Fruit fly (Drosophila melanogaster) whole organism, embryonic: ENCODE measurements around the gene CG7694.
A peak's percentile ranks its signal among the peaks of the same experiment; 100 is the strongest.

Source experiments
- Atf-2 ChIP-seq: fragments of 200-800 bp; sonication (Bioruptor generic); optimal IDR thresholded peaks from 2 replicates; lab custom pipeline; 2016; ENCODE audit warnings: missing biosample characterization, missing genetic modification characterization
- CG10959 ChIP-seq: fragments of 200-800 bp; sonication (Bioruptor generic); IDR thresholded peaks from 2 replicates; pipeline ENCODE4 v1.3.6; 2022; ENCODE audit warnings: missing biosample characterization, missing genetic modification characterization
- CG12155 ChIP-seq: fragments of 200-800 bp; sonication (Bioruptor generic); optimal IDR thresholded peaks from 3 replicates; lab custom pipeline; 2016; ENCODE audit warnings: missing biosample characterization, missing genetic modification characterization
- CG12769 ChIP-seq: fragments of 200-800 bp; sonication (Bioruptor generic); optimal IDR thresholded peaks from 2 replicates; lab custom pipeline; 2019; ENCODE audit warnings: missing biosample characterization, mild to moderate bottlenecking, missing genetic modification characterization, moderate library complexity
- CG13296 ChIP-seq: fragments of 200-800 bp; sonication (Bioruptor generic); optimal IDR thresholded peaks from 3 replicates; lab custom pipeline; 2018; ENCODE audit warnings: missing biosample characterization, mild to moderate bottlenecking, missing genetic modification characterization
- CG13894 ChIP-seq: fragments of 200-800 bp; sonication (Bioruptor generic); optimal IDR thresholded peaks from 3 replicates; lab custom pipeline; 2018; ENCODE audit warnings: missing biosample characterization, mild to moderate bottlenecking, missing genetic modification characterization, moderate library complexity
- CG1602 ChIP-seq: fragments of 200-800 bp; sonication (Bioruptor generic); optimal IDR thresholded peaks from 3 replicates; lab custom pipeline; 2016; ENCODE audit warnings: missing biosample characterization, missing genetic modification characterization
- CG17385 ChIP-seq: fragments of 200-800 bp; sonication (Bioruptor generic); optimal IDR thresholded peaks from 3 replicates; lab custom pipeline; 2018; ENCODE audit warnings: missing biosample characterization, mild to moderate bottlenecking, missing genetic modification characterization
- CG3407 ChIP-seq: fragments of 200-800 bp; sonication (Bioruptor generic); optimal IDR thresholded peaks from 2 replicates; lab custom pipeline; 2018; ENCODE audit warnings: missing biosample characterization, mild to moderate bottlenecking, missing genetic modification characterization
- CG42726 ChIP-seq: fragments of 200-800 bp; sonication (Bioruptor generic); IDR thresholded peaks from 2 replicates; pipeline ENCODE4 v1.3.6; 2022; ENCODE audit warnings: missing biosample characterization, missing genetic modification characterization; ENCODE audit not compliant: partially characterized antibody
- CG6654 ChIP-seq: fragments of 200-800 bp; sonication (Bioruptor generic); optimal IDR thresholded peaks from 2 replicates; lab custom pipeline; 2017; ENCODE audit warnings: missing biosample characterization, mild to moderate bottlenecking, missing genetic modification characterization
- CG7271 ChIP-seq: fragments of 200-800 bp; sonication (Bioruptor generic); optimal IDR thresholded peaks from 2 replicates; lab custom pipeline; 2018; ENCODE audit warnings: missing biosample characterization, mild to moderate bottlenecking, missing genetic modification characterization, moderate library complexity
- CG7987 ChIP-seq: fragments of 200-800 bp; sonication (Bioruptor generic); optimal IDR thresholded peaks from 2 replicates; lab custom pipeline; 2018; ENCODE audit warnings: missing biosample characterization, mild to moderate bottlenecking, missing genetic modification characterization, moderate library complexity
- CG8478 ChIP-seq: fragments of >200 bp; optimal IDR thresholded peaks from 2 replicates; lab custom pipeline; 2018
- CG9437 ChIP-seq: fragments of 200-800 bp; sonication (Bioruptor generic); optimal IDR thresholded peaks from 2 replicates; lab custom pipeline; 2018; ENCODE audit warnings: missing biosample characterization, mild to moderate bottlenecking, missing genetic modification characterization
- CG9727 ChIP-seq: fragments of 200-800 bp; sonication (Bioruptor generic); optimal IDR thresholded peaks from 3 replicates; lab custom pipeline; 2017; ENCODE audit warnings: missing biosample characterization, mild to moderate bottlenecking, missing genetic modification characterization
- CG9817 ChIP-seq: fragments of 200-800 bp; sonication (Bioruptor generic); optimal IDR thresholded peaks from 2 replicates; lab custom pipeline; 2018; ENCODE audit warnings: missing biosample characterization, mild to moderate bottlenecking, missing genetic modification characterization, moderate library complexity
- CG9932 ChIP-seq: fragments of 200-800 bp; sonication (Bioruptor generic); IDR thresholded peaks from 2 replicates; pipeline ENCODE4 v1.3.6; 2022; ENCODE audit warnings: missing biosample characterization, missing genetic modification characterization
- CHES-1-like ChIP-seq: fragments of 200-800 bp; sonication (Bioruptor generic); optimal IDR thresholded peaks from 2 replicates; lab custom pipeline; 2016; ENCODE audit warnings: missing biosample characterization, missing genetic modification characterization
- E2f2 ChIP-seq: fragments of 200-800 bp; sonication (Bioruptor generic); IDR thresholded peaks from 2 replicates; pipeline ENCODE4 v1.3.6; 2022; ENCODE audit warnings: missing biosample characterization, missing genetic modification characterization
- GATAe ChIP-seq: fragments of 200-800 bp; sonication (Bioruptor generic); conservative IDR thresholded peaks from 2 replicates; pipeline ENCODE4 v1.3.6; 2022; ENCODE audit warnings: missing biosample characterization, missing genetic modification characterization
- Hr51 ChIP-seq, 2 experiments: fragments of 200-800 bp; sonication (Bioruptor generic); optimal IDR thresholded peaks; 2 replicates in 1 of 2; 3 replicates in 1 of 2; lab custom pipeline; 2016 to 2018; ENCODE audit warnings: missing biosample characterization in 2 of 2, missing genetic modification characterization in 2 of 2, mild to moderate bottlenecking in 1 of 2, moderate library complexity in 1 of 2
- Hr78 ChIP-seq, 2 experiments: fragments of 200-800 bp in 1 of 2; fragments of >200 bp in 1 of 2; sonication (Bioruptor generic) in 1 of 2; optimal IDR thresholded peaks; 2 replicates each; lab custom pipeline; 2017 to 2019; ENCODE audit warnings: missing biosample characterization in 2 of 2, missing genetic modification characterization in 2 of 2, mild to moderate bottlenecking in 1 of 2, moderate library complexity in 1 of 2
- Hsf ChIP-seq: fragments of 200-800 bp; sonication (Bioruptor generic); optimal IDR thresholded peaks from 3 replicates; lab custom pipeline; 2016; ENCODE audit warnings: missing biosample characterization, missing genetic modification characterization
- Lim3 ChIP-seq: fragments of 200-800 bp; sonication (Bioruptor generic); IDR thresholded peaks from 2 replicates; pipeline ENCODE4 v1.3.6; 2022; ENCODE audit warnings: missing biosample characterization, missing genetic modification characterization
- Nf-YC ChIP-seq: fragments of 200-800 bp; optimal IDR thresholded peaks from 3 replicates; lab custom pipeline; 2019; ENCODE audit warnings: missing biosample characterization, mild to moderate bottlenecking, missing genetic modification characterization, moderate library complexity
- Trl ChIP-seq, 3 experiments: fragments of >200 bp in 2 of 3; fragments of 200-800 bp in 1 of 3; sonication (Bioruptor generic) in 1 of 3; optimal IDR thresholded peaks; 2 replicates in 1 of 3; 3 replicates in 2 of 3; lab custom pipeline; 2016 to 2017; ENCODE audit warnings: missing biosample characterization in 1 of 3, missing genetic modification characterization in 1 of 3
- Usf ChIP-seq: fragments of 200-800 bp; sonication (Bioruptor generic); optimal IDR thresholded peaks from 2 replicates; lab custom pipeline; 2017; ENCODE audit warnings: missing genotype, missing biosample characterization, missing genetic modification characterization
- Xrp1 ChIP-seq: fragments of 200-800 bp; sonication (Bioruptor generic); IDR thresholded peaks from 2 replicates; pipeline ENCODE4 v1.3.6; 2022; ENCODE audit warnings: missing biosample characterization, missing genetic modification characterization
- ara ChIP-seq: fragments of 200-800 bp; sonication (Bioruptor generic); IDR thresholded peaks from 2 replicates; pipeline ENCODE4 v1.3.6; 2022; ENCODE audit warnings: missing biosample characterization, missing genetic modification characterization
- ase ChIP-seq: fragments of 200-800 bp; sonication (Bioruptor generic); IDR thresholded peaks from 3 replicates; pipeline ENCODE4 v1.3.6; 2022; ENCODE audit warnings: missing biosample characterization, missing genetic modification characterization
- bsh ChIP-seq, 2 experiments: fragments of 200-800 bp; sonication (Bioruptor generic); optimal IDR thresholded peaks; 2 replicates each; lab custom pipeline; 2017 to 2018; ENCODE audit warnings: mild to moderate bottlenecking in 2 of 2, missing biosample characterization in 2 of 2, missing genetic modification characterization in 2 of 2, moderate library complexity in 1 of 2
- cg ChIP-seq: fragments of 200-800 bp; sonication (Bioruptor generic); optimal IDR thresholded peaks from 3 replicates; lab custom pipeline; 2019; ENCODE audit warnings: missing biosample characterization, mild to moderate bottlenecking, missing genetic modification characterization, moderate library complexity
- chinmo ChIP-seq: fragments of 200-800 bp; sonication (Bioruptor generic); IDR thresholded peaks from 4 replicates; pipeline ENCODE4 v1.3.6; 2022; ENCODE audit warnings: missing biosample characterization, missing genetic modification characterization; ENCODE audit not compliant: partially characterized antibody
- chm ChIP-seq: fragments of 200-800 bp; sonication (Bioruptor generic); IDR thresholded peaks from 2 replicates; pipeline ENCODE4 v1.3.6; 2022; ENCODE audit warnings: missing biosample characterization, missing genetic modification characterization
- dpn ChIP-seq, 2 experiments: fragments of 200-800 bp; sonication (Bioruptor generic); optimal IDR thresholded peaks; 3 replicates each; lab custom pipeline; 2016; ENCODE audit warnings: missing biosample characterization in 2 of 2, missing genetic modification characterization in 2 of 2
- fd96Cb ChIP-seq: fragments of 200-800 bp; sonication (Bioruptor generic); optimal IDR thresholded peaks from 2 replicates; lab custom pipeline; 2018; ENCODE audit warnings: missing biosample characterization, mild to moderate bottlenecking, missing genetic modification characterization, moderate library complexity
- ind ChIP-seq: fragments of 200-800 bp; sonication (Bioruptor generic); optimal IDR thresholded peaks from 3 replicates; lab custom pipeline; 2016; ENCODE audit warnings: missing biosample characterization, missing genetic modification characterization
- nmo ChIP-seq: fragments of 200-800 bp; sonication (Bioruptor generic); optimal IDR thresholded peaks from 2 replicates; lab custom pipeline; 2018; ENCODE audit warnings: missing biosample characterization, mild to moderate bottlenecking, missing genetic modification characterization, moderate library complexity
- pan ChIP-seq, 4 experiments: fragments of >200 bp in 3 of 4; fragments of 200-800 bp in 1 of 4; sonication (Bioruptor generic) in 1 of 4; optimal IDR thresholded peaks in 3 of 4; IDR thresholded peaks in 1 of 4; 2 replicates each; pipeline versions ENCODE4 v1.3.6 to Lab custom; 2017 to 2022; ENCODE audit warnings: missing biosample characterization in 2 of 4, missing genetic modification characterization in 2 of 4, mixed read lengths in 1 of 4
- pum ChIP-seq: fragments of 200-800 bp; sonication (Bioruptor generic); optimal IDR thresholded peaks from 2 replicates; lab custom pipeline; 2016; ENCODE audit warnings: missing biosample characterization, missing genetic modification characterization
- pzg ChIP-seq: fragments of 200-800 bp; sonication (Bioruptor generic); optimal IDR thresholded peaks from 3 replicates; lab custom pipeline; 2018; ENCODE audit warnings: missing biosample characterization, mild to moderate bottlenecking, missing genetic modification characterization, moderate library complexity
- sna ChIP-seq: fragments of 200-800 bp; sonication (Bioruptor generic); IDR thresholded peaks from 2 replicates; pipeline ENCODE4 v1.3.6; 2022; ENCODE audit warnings: missing biosample characterization, missing genetic modification characterization; ENCODE audit not compliant: partially characterized antibody
- wor ChIP-seq: fragments of 200-800 bp; sonication (Bioruptor generic); IDR thresholded peaks from 2 replicates; pipeline ENCODE4 v1.3.6; 2022; ENCODE audit warnings: missing biosample characterization, missing genetic modification characterization

The CG7694 gene

dm6 chr3R:18583881-18584545 is 11.1 kb downstream of the CG7694 start (continued):
- TF ChIP-seq CG42726 (GFP tag; lab: Robert Waterston, UW): no peak
- peak; percentile 94 for TF ChIP-seq CG17385 (GFP tag; lab: Kevin White, UChicago)
- TF ChIP-seq bsh (GFP tag; optimal IDR thresholded peaks at IDR 0.05; lab: Kevin White, UChicago): peak; percentile 89 to 98
- TF ChIP-seq fd96Cb (tag; lab: Kevin White, UChicago): peak; percentile 97
- peak; percentile 97 for TF ChIP-seq CHES-1-like (GFP tag; lab: Kevin White, UChicago)
- TF ChIP-seq CG13296 (GFP tag; lab: Kevin White, UChicago): peak; percentile 95
- peak; percentile 91 for TF ChIP-seq CG10959 (GFP tag; lab: Robert Waterston, UW)
- no peak; the same call in none of the 2 replicates for TF ChIP-seq chm (GFP tag; lab: Robert Waterston, UW)

dm6 chr3R:18584546-18584935 is 11.7 kb downstream of the CG7694 start:
- no peak for TF ChIP-seq CG13894 (tag; lab: Kevin White, UChicago)
- TF ChIP-seq Hsf: no peak
- TF ChIP-seq GATAe (GFP tag; lab: Robert Waterston, UW): no peak
- TF ChIP-seq pan (optimal IDR thresholded peaks at IDR 0.05; lab: Kevin White, UChicago): no peak
- TF ChIP-seq pan (GFP tag; optimal IDR thresholded peaks at IDR 0.05 in 1 of 2, IDR thresholded peaks at IDR 0.05 in 1 of 2): no peak
- TF ChIP-seq ind: no peak
- TF ChIP-seq sna (GFP tag; lab: Robert Waterston, UW): 0 out of 2 replicates have a peak, but pooled peaks have one; percentile 38
- TF ChIP-seq pum (GFP tag; lab: Kevin White, UChicago): no peak
- TF ChIP-seq cg (GFP tag; lab: Kevin White, UChicago): peak; percentile 62
- TF ChIP-seq Trl (optimal IDR thresholded peaks at IDR 0.05; lab: Kevin White, UChicago): peak; percentile 66 to 75
- TF ChIP-seq Trl (GFP tag; optimal IDR thresholded peaks at IDR 0.05; lab: Kevin White, UChicago): no peak
- no peak for TF ChIP-seq CG9437 (GFP tag; lab: Kevin White, UChicago)
- TF ChIP-seq Hr51 (GFP tag; optimal IDR thresholded peaks at IDR 0.05; lab: Kevin White, UChicago): no peak
- TF ChIP-seq pzg (GFP tag; lab: Kevin White, UChicago): no peak
- no peak for TF ChIP-seq CG1602 (GFP tag; lab: Kevin White, UChicago)
- no peak for TF ChIP-seq CG9727
- no peak for TF ChIP-seq CG6654 (GFP tag; lab: Kevin White, UChicago)
- no peak for TF ChIP-seq CG9817
- no peak for TF ChIP-seq Nf-YC (tag; lab: Kevin White, UChicago)
- no peak for TF ChIP-seq wor (GFP tag; lab: Robert Waterston, UW)
- TF ChIP-seq CG7271 (tag; lab: Kevin White, UChicago): no peak

- TF ChIP-seq E2f2 (GFP tag; lab: Robert Waterston, UW): no peak
- TF ChIP-seq CG7987 (GFP tag; lab: Kevin White, UChicago): peak; percentile 52
- no peak for TF ChIP-seq CG9727
- no peak for TF ChIP-seq Lim3
- TF ChIP-seq chinmo (GFP tag; lab: Robert Waterston, UW): peak; percentile 67; the same call in 1 of the 4 replicates
- TF ChIP-seq ara (GFP tag; lab: Robert Waterston, UW): no peak
- no peak for TF ChIP-seq Xrp1 (GFP tag; lab: Robert Waterston, UW)
- TF ChIP-seq CG12155 (GFP tag; lab: Kevin White, UChicago): no peak
- TF ChIP-seq pan (optimal IDR thresholded peaks at IDR 0.05; lab: Kevin White, UChicago): no peak
- TF ChIP-seq pan (GFP tag; optimal IDR thresholded peaks at IDR 0.05 in 1 of 2, IDR thresholded peaks at IDR 0.05 in 1 of 2): no peak
- no peak for TF ChIP-seq CG8478 (lab: Kevin White, UChicago)
- TF ChIP-seq ase (GFP tag; lab: Robert Waterston, UW): no peak; the same call in 2 of the 3 replicates
- peak; percentile 20 for TF ChIP-seq cg (GFP tag; lab: Kevin White, UChicago)
- no peak for TF ChIP-seq CG3407 (GFP tag; lab: Kevin White, UChicago)
- no peak for TF ChIP-seq Atf-2 (GFP tag; lab: Kevin White, UChicago)
- TF ChIP-seq CG12769: no peak
- TF ChIP-seq nmo: no peak
- no peak for TF ChIP-seq CG9932 (GFP tag; lab: Robert Waterston, UW)
- TF ChIP-seq Hr78 (GFP tag; optimal IDR thresholded peaks at IDR 0.05; lab: Kevin White, UChicago): no peak
- no peak for TF ChIP-seq Usf (GFP tag; lab: Kevin White, UChicago)
- peak; percentile 15 to 54 for TF ChIP-seq dpn (GFP tag; optimal IDR thresholded peaks at IDR 0.05; lab: Kevin White, UChicago)
Observed at dm6 chr3R:18585259-18585858, 12.5 kb downstream of the CG7694 start.
